Fruit fly (Drosophila melanogaster): ENCODE measurements around the gene CG17826.

dm6 chr3L:11941612-11942011 lies 8.0 kb upstream of the CG17826 start, which contains the start of gene Rpt4R:
- no peak for TF ChIP-seq usp (GFP tag; optimal IDR thresholded peaks at IDR 0.05)
- TF ChIP-seq psq (optimal IDR thresholded peaks at IDR 0.05): no peak
- no peak for TF ChIP-seq CG8478 (optimal IDR thresholded peaks at IDR 0.05)
- no peak for TF ChIP-seq Dll (optimal IDR thresholded peaks at IDR 0.05)
- TF ChIP-seq EcR (GFP tag; optimal IDR thresholded peaks at IDR 0.05): no peak
